Worm (Caenorhabditis elegans) whole organism, L4 larva: ENCODE measurements around the gene gck-4.

Experiments used
- daf-8 ChIP-seq: fragments of 200-800 bp; sonication (Bioruptor generic); IDR thresholded peaks from 2 replicates; pipeline ENCODE4 v1.3.6; 2022; ENCODE audit warnings: missing genetic modification characterization, missing compliant biosample characterization
- lin-13 ChIP-seq: fragments of 150-350 bp; optimal IDR thresholded peaks from 2 replicates; lab custom pipeline; 2014; ENCODE audit warnings: missing biosample characterization, missing genetic modification reagents, missing genetic modification characterization
- mdl-1 ChIP-seq, 2 experiments: fragments of 150-350 bp in 1 of 2; sonication (generic microtip) in 1 of 2; optimal IDR thresholded peaks; 2 replicates each; lab custom pipeline; 2014 to 2017; ENCODE audit warnings: missing biosample characterization in 2 of 2, missing genetic modification characterization in 2 of 2
- nhr-77 ChIP-seq: fragments of 150-350 bp; optimal IDR thresholded peaks from 2 replicates; lab custom pipeline; 2014; ENCODE audit warnings: missing biosample characterization, missing genetic modification characterization

ce11 chrX:13722821-13723220, 45.8 kb downstream of the gck-4 start, which contains the start of gene poml-1:
- TF ChIP-seq mdl-1 (tag; optimal IDR thresholded peaks at IDR 0.05; lab: Kevin White, UChicago) (no peak), daf-8 (GFP tag; lab: Robert Waterston, UW) (no peak), lin-13 (GFP tag; lab: Kevin White, UChicago) (no peak), nhr-77 (tag; lab: Kevin White, UChicago) (no peak)
